Fruit fly (Drosophila melanogaster): ENCODE data around the gene Sf3b1.

DNA sequence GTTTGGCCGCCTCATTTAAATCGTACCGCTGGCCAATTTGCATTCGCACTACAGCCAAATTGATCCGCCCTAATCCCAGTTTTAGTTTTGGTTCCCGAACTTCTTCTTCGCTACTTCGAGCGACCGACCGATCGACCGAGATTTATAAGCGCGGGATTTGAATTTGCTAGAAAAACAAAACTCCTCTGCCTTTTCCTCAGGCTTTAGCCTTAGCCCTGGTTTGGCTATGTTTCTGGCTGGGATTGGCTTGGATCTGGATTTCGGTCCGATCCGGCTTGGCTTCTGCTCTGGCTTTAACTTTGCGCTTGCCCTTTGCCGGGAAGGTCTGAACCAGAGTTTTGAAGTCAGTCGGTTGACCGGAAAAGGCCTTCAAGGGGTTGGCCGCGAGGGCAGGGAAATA lies 33.7 kb downstream of the Sf3b1 start:
- TF ChIP-seq EcR (GFP tag; optimal IDR thresholded peaks at IDR 0.05): no peak
- no peak for TF ChIP-seq CG8478 (optimal IDR thresholded peaks at IDR 0.05)
- TF ChIP-seq Dll (optimal IDR thresholded peaks at IDR 0.05): no peak
- no peak for TF ChIP-seq psq (optimal IDR thresholded peaks at IDR 0.05)

Measured in whole organism.